Worm (Caenorhabditis elegans): Measurements from ENCODE around the gene srx-21.

ce11 chrV:631832-632231 lies 45.0 kb upstream of the srx-21 start:
- TF ChIP-seq snpc-4 (tag; optimal IDR thresholded peaks at IDR 0.05) (no peak), zip-8 (tag; optimal IDR thresholded peaks at IDR 0.05) (no peak), nhr-12 (tag; optimal IDR thresholded peaks at IDR 0.05) (no peak), lsy-2 (tag; optimal IDR thresholded peaks at IDR 0.05) (no peak), ztf-11 (tag; optimal IDR thresholded peaks at IDR 0.05) (no peak), unc-39 (tag; optimal IDR thresholded peaks at IDR 0.05) (no peak), pha-4 (tag; optimal IDR thresholded peaks at IDR 0.05) (no peak), hlh-1 (tag; optimal IDR thresholded peaks at IDR 0.05) (no peak), ces-1 (GFP tag; optimal IDR thresholded peaks at IDR 0.05) (no peak), unc-62 (GFP tag; optimal IDR thresholded peaks at IDR 0.05) (no peak), sptf-1 (tag; optimal IDR thresholded peaks at IDR 0.05) (no peak), mls-2 (tag; optimal IDR thresholded peaks at IDR 0.05) (no peak), elt-3 (tag; optimal IDR thresholded peaks at IDR 0.05) (no peak)
